Worm (Caenorhabditis elegans): ENCODE results near the gene mab-9.

Gene mab-9

ce11 chrII:546405-546804 lies 30.6 kb downstream of the mab-9 start, which contains the start of gene mlt-10:
TSS of gene mlt-10 (plus strand) at chrII:546705.
- TF ChIP-seq cog-1 (tag; optimal IDR thresholded peaks at IDR 0.05): no peak
- TF ChIP-seq T22C8.4 (GFP tag; IDR thresholded peaks at IDR 0.05): no peak
- no peak for TF ChIP-seq ztf-29 (GFP tag; IDR thresholded peaks at IDR 0.05)
- no peak for TF ChIP-seq flt-1 (GFP tag; IDR thresholded peaks at IDR 0.05)
- TF ChIP-seq klf-2 (GFP tag; conservative IDR thresholded peaks at IDR 0.05): no peak
- TF ChIP-seq tab-1 (GFP tag; IDR thresholded peaks at IDR 0.05): no peak
- no peak for TF ChIP-seq ref-1 (GFP tag; conservative IDR thresholded peaks at IDR 0.05)

ce11 chrII:549501-549900 lies 33.7 kb downstream of the mab-9 start:
- TF ChIP-seq ztf-23 (GFP tag; IDR thresholded peaks at IDR 0.05) (no peak), klf-2 (GFP tag; conservative IDR thresholded peaks at IDR 0.05) (no peak), T22C8.4 (GFP tag; IDR thresholded peaks at IDR 0.05) (no peak), cog-1 (tag; optimal IDR thresholded peaks at IDR 0.05) (no peak), tab-1 (GFP tag; IDR thresholded peaks at IDR 0.05) (no peak), ztf-29 (GFP tag; IDR thresholded peaks at IDR 0.05) (no peak), flt-1 (GFP tag; IDR thresholded peaks at IDR 0.05) (no peak), med-1 (GFP tag; optimal IDR thresholded peaks at IDR 0.05; ENCODE audit: insufficient read depth) (no peak), ref-1 (GFP tag; conservative IDR thresholded peaks at IDR 0.05) (no peak)

ce11 chrII:551245-551904 lies 35.6 kb downstream of the mab-9 start, which contains the start of gene lips-7:
TSS of gene lips-7 (plus strand) at chrII:551854.
- no peak for TF ChIP-seq T22C8.4 (GFP tag; IDR thresholded peaks at IDR 0.05)
- no peak for TF ChIP-seq flt-1 (GFP tag; IDR thresholded peaks at IDR 0.05)
- TF ChIP-seq ref-1 (GFP tag; conservative IDR thresholded peaks at IDR 0.05): no peak
- TF ChIP-seq cog-1 (tag; optimal IDR thresholded peaks at IDR 0.05): no peak
- no peak for TF ChIP-seq klf-2 (GFP tag; conservative IDR thresholded peaks at IDR 0.05)
- TF ChIP-seq ztf-23 (GFP tag; IDR thresholded peaks at IDR 0.05): no peak

ce11 chrII:555371-555770 lies 39.5 kb downstream of the mab-9 start:
- no peak for TF ChIP-seq ztf-29 (GFP tag; IDR thresholded peaks at IDR 0.05)
- peak; percentile 52 for TF ChIP-seq T22C8.4 (GFP tag; IDR thresholded peaks at IDR 0.05)

- TF ChIP-seq flt-1 (GFP tag; IDR thresholded peaks at IDR 0.05) (no peak), klf-2 (GFP tag; conservative IDR thresholded peaks at IDR 0.05) (no peak)
Measured at ce11 chrII:556185-556584, 40.4 kb downstream of the mab-9 start, which contains the start of the genes C09E8.1 and C09E8.6. TSS of gene C09E8.1 (plus strand) at chrII:556485. TSS of gene C09E8.6 (plus strand) at chrII:556497.

ce11 chrII:568776-569175 lies 53.0 kb downstream of the mab-9 start, which contains the start of gene W08F4.5:
TSS of gene W08F4.5 (minus strand) at chrII:568876.
- TF ChIP-seq T22C8.4 (GFP tag; IDR thresholded peaks at IDR 0.05) (no peak), ztf-23 (GFP tag; IDR thresholded peaks at IDR 0.05) (no peak), klf-2 (GFP tag; conservative IDR thresholded peaks at IDR 0.05) (no peak), cog-1 (tag; optimal IDR thresholded peaks at IDR 0.05) (no peak), med-1 (GFP tag; optimal IDR thresholded peaks at IDR 0.05; ENCODE audit: insufficient read depth) (no peak), ref-1 (GFP tag; conservative IDR thresholded peaks at IDR 0.05) (no peak), ztf-29 (GFP tag; IDR thresholded peaks at IDR 0.05) (no peak), flt-1 (GFP tag; IDR thresholded peaks at IDR 0.05) (no peak), tab-1 (GFP tag; IDR thresholded peaks at IDR 0.05) (no peak)

Data from whole organism, midembryonic.